Worm (Caenorhabditis elegans) whole organism, L2 larva: ENCODE results near the gene T25B9.6.

Source experiments
- C34F6.9 ChIP-seq: fragments of 150-350 bp; optimal IDR thresholded peaks from 2 replicates; lab custom pipeline; 2014; ENCODE audit warnings: missing biosample characterization, missing genetic modification characterization
- R02D3.7 ChIP-seq: fragments of 150-350 bp; optimal IDR thresholded peaks from 2 replicates; lab custom pipeline; 2014; ENCODE audit warnings: missing biosample characterization, missing genetic modification characterization
- Y55F3AM.14 ChIP-seq: fragments of 200-800 bp; sonication (Bioruptor generic); optimal IDR thresholded peaks from 2 replicates; lab custom pipeline; 2018; ENCODE audit warnings: mild to moderate bottlenecking, missing genetic modification characterization, missing compliant biosample characterization
- ZK546.5 ChIP-seq: sonication (generic microtip); optimal IDR thresholded peaks from 2 replicates; lab custom pipeline; 2017; ENCODE audit warnings: missing biosample characterization, missing genetic modification characterization
- alr-1 ChIP-seq: fragments of 150-350 bp; optimal IDR thresholded peaks from 2 replicates; lab custom pipeline; 2014; ENCODE audit warnings: missing biosample characterization, missing genetic modification characterization
- aly-2 ChIP-seq: fragments of 150-350 bp; optimal IDR thresholded peaks from 2 replicates; lab custom pipeline; 2014; ENCODE audit warnings: missing biosample characterization, missing genetic modification characterization
- ama-1 ChIP-seq: fragments of 150-350 bp; optimal IDR thresholded peaks from 2 replicates; lab custom pipeline; 2018; ENCODE audit warnings: inconsistent platforms
- blmp-1 ChIP-seq: sonication (generic microtip); optimal IDR thresholded peaks from 2 replicates; lab custom pipeline; 2017; ENCODE audit warnings: missing genetic modification characterization, mild to moderate bottlenecking, missing compliant biosample characterization, antibody characterized with exemption, moderate library complexity; ENCODE audit not compliant: insufficient read depth
- ceh-16 ChIP-seq: fragments of 150-350 bp; optimal IDR thresholded peaks from 2 replicates; lab custom pipeline; 2014; ENCODE audit warnings: missing biosample characterization, missing genetic modification characterization
- ceh-82 ChIP-seq: fragments of 150-350 bp; optimal IDR thresholded peaks from 2 replicates; lab custom pipeline; 2014; ENCODE audit warnings: missing biosample characterization, missing genetic modification characterization
- crh-2 ChIP-seq: sonication (generic microtip); optimal IDR thresholded peaks from 2 replicates; lab custom pipeline; 2017; ENCODE audit warnings: missing biosample characterization, missing genetic modification characterization
- dmd-4 ChIP-seq: sonication (generic microtip); optimal IDR thresholded peaks from 2 replicates; lab custom pipeline; 2017; ENCODE audit warnings: missing biosample characterization, missing genetic modification characterization
- egl-27 ChIP-seq: sonication (generic microtip); optimal IDR thresholded peaks from 3 replicates; lab custom pipeline; 2017; ENCODE audit warnings: missing biosample characterization, missing genetic modification reagents, missing genetic modification characterization
- elt-1 ChIP-seq: fragments of 150-350 bp; optimal IDR thresholded peaks from 2 replicates; lab custom pipeline; 2014; ENCODE audit warnings: missing biosample characterization, missing genetic modification characterization
- elt-3 ChIP-seq: sonication (generic microtip); optimal IDR thresholded peaks from 2 replicates; lab custom pipeline; 2017; ENCODE audit warnings: missing biosample characterization, missing genetic modification characterization
- fos-1 ChIP-seq: fragments of 150-350 bp; optimal IDR thresholded peaks from 2 replicates; lab custom pipeline; 2014; ENCODE audit warnings: missing biosample characterization, missing genetic modification characterization
- gmeb-1 ChIP-seq: fragments of 150-350 bp; optimal IDR thresholded peaks from 2 replicates; lab custom pipeline; 2014; ENCODE audit warnings: missing biosample characterization, missing genetic modification characterization
- lin-11 ChIP-seq: fragments of 150-350 bp; sonication (generic microtip); optimal IDR thresholded peaks from 2 replicates; lab custom pipeline; 2014; ENCODE audit warnings: missing biosample characterization, missing genetic modification characterization, inconsistent platforms, mixed read lengths
- lin-13 ChIP-seq: fragments of 150-350 bp; optimal IDR thresholded peaks from 2 replicates; lab custom pipeline; 2014; ENCODE audit warnings: missing biosample characterization, missing genetic modification reagents, missing genetic modification characterization
- lin-39 ChIP-seq: fragments of 150-350 bp; optimal IDR thresholded peaks from 2 replicates; lab custom pipeline; 2014; ENCODE audit warnings: missing biosample characterization, missing genetic modification reagents, missing genetic modification characterization
- lsy-2 ChIP-seq, 2 experiments: fragments of 150-350 bp in 1 of 2; sonication (generic microtip) in 1 of 2; optimal IDR thresholded peaks; 2 replicates each; lab custom pipeline; 2014 to 2017; ENCODE audit warnings: missing biosample characterization in 2 of 2, missing genetic modification characterization in 2 of 2
- mab-5 ChIP-seq: fragments of 150-350 bp; optimal IDR thresholded peaks from 2 replicates; lab custom pipeline; 2014; ENCODE audit warnings: missing biosample characterization, missing genetic modification characterization
- mbf-1 ChIP-seq: sonication (generic microtip); optimal IDR thresholded peaks from 2 replicates; lab custom pipeline; 2017; ENCODE audit warnings: missing biosample characterization, missing genetic modification characterization
- mdl-1 ChIP-seq, 2 experiments: fragments of 150-350 bp in 1 of 2; sonication (generic microtip) in 1 of 2; optimal IDR thresholded peaks; 2 replicates each; lab custom pipeline; 2017; ENCODE audit warnings: missing biosample characterization in 2 of 2, missing genetic modification characterization in 2 of 2
- nhr-10 ChIP-seq: sonication (generic microtip); optimal IDR thresholded peaks from 2 replicates; lab custom pipeline; 2017; ENCODE audit warnings: missing biosample characterization, missing genetic modification characterization
- nhr-11 ChIP-seq: fragments of 150-350 bp; optimal IDR thresholded peaks from 2 replicates; lab custom pipeline; 2014; ENCODE audit warnings: missing biosample characterization, missing genetic modification characterization
- nhr-12 ChIP-seq: fragments of 150-350 bp; optimal IDR thresholded peaks from 2 replicates; lab custom pipeline; 2014; ENCODE audit warnings: missing biosample characterization, missing genetic modification characterization
- nhr-129 ChIP-seq: fragments of 150-350 bp; optimal IDR thresholded peaks from 2 replicates; lab custom pipeline; 2014; ENCODE audit warnings: missing biosample characterization, missing genetic modification characterization
- nhr-21 ChIP-seq: fragments of 150-350 bp; optimal IDR thresholded peaks from 2 replicates; lab custom pipeline; 2014; ENCODE audit warnings: missing biosample characterization, missing genetic modification characterization
- nhr-23 ChIP-seq: fragments of 150-350 bp; optimal IDR thresholded peaks from 2 replicates; lab custom pipeline; 2014; ENCODE audit warnings: missing biosample characterization, missing genetic modification reagents, missing genetic modification characterization
- nhr-237 ChIP-seq: fragments of 150-350 bp; optimal IDR thresholded peaks from 2 replicates; lab custom pipeline; 2014; ENCODE audit warnings: missing biosample characterization, missing genetic modification characterization
- nhr-25 ChIP-seq: fragments of 150-350 bp; sonication (generic microtip); optimal IDR thresholded peaks from 3 replicates; lab custom pipeline; 2014; ENCODE audit warnings: missing biosample characterization, missing genetic modification characterization
- nhr-6 ChIP-seq: fragments of 150-350 bp; optimal IDR thresholded peaks from 2 replicates; lab custom pipeline; 2014; ENCODE audit warnings: missing biosample characterization, missing genetic modification characterization
- nhr-77 ChIP-seq: fragments of 150-350 bp; optimal IDR thresholded peaks from 2 replicates; lab custom pipeline; 2014; ENCODE audit warnings: missing biosample characterization, missing genetic modification characterization
- peb-1 ChIP-seq: fragments of 150-350 bp; optimal IDR thresholded peaks from 2 replicates; lab custom pipeline; 2014; ENCODE audit warnings: missing biosample characterization, missing genetic modification characterization
- sem-4 ChIP-seq: fragments of 150-350 bp; optimal IDR thresholded peaks from 2 replicates; lab custom pipeline; 2014; ENCODE audit warnings: missing biosample characterization, missing genetic modification reagents, missing genetic modification characterization
- skn-1 ChIP-seq: sonication (generic microtip); optimal IDR thresholded peaks from 2 replicates; lab custom pipeline; 2017; ENCODE audit warnings: missing biosample characterization, missing genetic modification characterization
- sma-3 ChIP-seq: sonication (generic microtip); optimal IDR thresholded peaks from 2 replicates; lab custom pipeline; 2016; ENCODE audit warnings: missing genetic modification reagents, missing genetic modification characterization, missing compliant biosample characterization
- sma-9 ChIP-seq, 2 experiments: fragments of 150-350 bp in 1 of 2; sonication (generic microtip) in 1 of 2; optimal IDR thresholded peaks; 2 replicates each; lab custom pipeline; 2014 to 2016; ENCODE audit warnings: missing genetic modification characterization in 2 of 2, mild to moderate bottlenecking in 1 of 2, missing biosample characterization in 1 of 2, missing compliant biosample characterization in 1 of 2, missing genetic modification reagents in 1 of 2, moderate library complexity in 1 of 2
- snpc-4 ChIP-seq: fragments of 150-350 bp; optimal IDR thresholded peaks from 2 replicates; lab custom pipeline; 2014; ENCODE audit warnings: missing biosample characterization, missing genetic modification characterization
- unc-39 ChIP-seq: fragments of 150-350 bp; optimal IDR thresholded peaks from 2 replicates; lab custom pipeline; 2014; ENCODE audit warnings: missing biosample characterization, missing genetic modification characterization
- unc-55 ChIP-seq: fragments of 150-350 bp; sonication (generic microtip); optimal IDR thresholded peaks from 3 replicates; lab custom pipeline; 2014; ENCODE audit warnings: missing biosample characterization, missing genetic modification reagents, missing genetic modification characterization
- unc-62 ChIP-seq: fragments of 150-350 bp; optimal IDR thresholded peaks from 2 replicates; lab custom pipeline; 2014; ENCODE audit warnings: missing biosample characterization, missing genetic modification reagents, missing genetic modification characterization
- zag-1 ChIP-seq: fragments of 150-350 bp; optimal IDR thresholded peaks from 2 replicates; lab custom pipeline; 2014; ENCODE audit warnings: missing biosample characterization, missing genetic modification characterization
- ztf-1 ChIP-seq: fragments of 200-800 bp; sonication (Bioruptor generic); conservative IDR thresholded peaks from 2 replicates; pipeline ENCODE4 v1.3.6; 2022; ENCODE audit warnings: missing genetic modification characterization, missing compliant biosample characterization
- ztf-11 ChIP-seq: sonication (generic microtip); optimal IDR thresholded peaks from 2 replicates; lab custom pipeline; 2017; ENCODE audit warnings: missing biosample characterization, missing genetic modification characterization
- ztf-4 ChIP-seq: fragments of 150-350 bp; optimal IDR thresholded peaks from 2 replicates; lab custom pipeline; 2014; ENCODE audit warnings: missing biosample characterization, missing genetic modification characterization

Gene T25B9.6

ce11 chrIV:10757616-10758193 is at the start of gene T25B9.6, which contains the start of gene T25B9.4:
Gene T25B9.6 (plus strand): TSS chrIV:10758143.
Gene T25B9.4 (minus strand): TSS chrIV:10757716.
- TF ChIP-seq ztf-11 (tag; lab: Kevin White, UChicago) (no peak), nhr-237 (no peak), nhr-12 (tag; lab: Kevin White, UChicago) (no peak), skn-1 (no peak), elt-3 (tag; lab: Kevin White, UChicago) (no peak), mdl-1 (tag; optimal IDR thresholded peaks at IDR 0.05; lab: Kevin White, UChicago) (no peak), unc-55 (no peak), peb-1 (tag; lab: Kevin White, UChicago) (no peak)
- TF ChIP-seq, all 48 proteins: peak for 0

ce11 chrIV:10711729-10712128 is 46.2 kb upstream of the T25B9.6 start, which contains the start of gene glb-21:
Gene glb-21 (minus strand): TSS chrIV:10711794.
- TF ChIP-seq peb-1 (tag; lab: Kevin White, UChicago) (no peak), ceh-82 (no peak), mab-5 (tag; lab: Kevin White, UChicago) (no peak), nhr-11 (no peak), crh-2 (no peak), mbf-1 (no peak), ztf-1 (GFP tag; lab: Robert Waterston, UW) (no peak), nhr-25 (tag; lab: Kevin White, UChicago) (no peak), nhr-10 (tag; lab: Kevin White, UChicago) (no peak), skn-1 (no peak), lsy-2 (tag; optimal IDR thresholded peaks at IDR 0.05; lab: Kevin White, UChicago) (no peak), lin-39 (tag; lab: Kevin White, UChicago) (no peak)

ce11 chrIV:10714594-10714993 is 43.3 kb upstream of the T25B9.6 start:
- TF ChIP-seq crh-2 (no peak), ztf-11 (tag; lab: Kevin White, UChicago) (no peak), nhr-77 (tag; lab: Kevin White, UChicago) (no peak), ZK546.5 (no peak), fos-1 (peak; percentile 43), dmd-4 (tag; lab: Kevin White, UChicago) (no peak), lin-11 (tag; lab: Kevin White, UChicago) (no peak), ztf-4 (tag; lab: Kevin White, UChicago) (no peak), sem-4 (tag; lab: Kevin White, UChicago) (no peak), ztf-1 (GFP tag; lab: Robert Waterston, UW) (no peak), lin-39 (tag; lab: Kevin White, UChicago) (no peak), R02D3.7 (tag; lab: Kevin White, UChicago) (no peak), gmeb-1 (tag; lab: Kevin White, UChicago) (peak; percentile 21), nhr-11 (no peak), unc-39 (tag; lab: Kevin White, UChicago) (no peak), ama-1 (lab: Kevin White, UChicago) (no peak), nhr-10 (tag; lab: Kevin White, UChicago) (no peak), lsy-2 (tag; optimal IDR thresholded peaks at IDR 0.05; lab: Kevin White, UChicago) (no peak), unc-55 (no peak), ceh-82 (no peak), peb-1 (tag; lab: Kevin White, UChicago) (no peak), sma-9 (GFP tag; optimal IDR thresholded peaks at IDR 0.05; lab: Kevin White, UChicago) (peak; percentile 46), sma-9 (tag; optimal IDR thresholded peaks at IDR 0.05; lab: Kevin White, UChicago) (no peak), unc-62 (no peak), mdl-1 (tag; optimal IDR thresholded peaks at IDR 0.05; lab: Kevin White, UChicago) (no peak), mbf-1 (no peak), nhr-129 (peak; percentile 60), sma-3 (GFP tag; lab: Kevin White, UChicago) (peak; percentile 8), snpc-4 (tag; lab: Kevin White, UChicago) (no peak), aly-2 (no peak), ceh-16 (no peak), alr-1 (no peak), nhr-6 (tag; lab: Kevin White, UChicago) (no peak), C34F6.9 (tag; lab: Kevin White, UChicago) (peak; percentile 13), elt-1 (no peak), nhr-21 (tag; lab: Kevin White, UChicago) (no peak), Y55F3AM.14 (GFP tag; lab: Kevin White, UChicago) (no peak), zag-1 (tag; lab: Kevin White, UChicago) (no peak), egl-27 (tag; lab: Kevin White, UChicago) (peak; percentile 21), nhr-25 (tag; lab: Kevin White, UChicago) (peak; percentile 6), mab-5 (tag; lab: Kevin White, UChicago) (no peak), elt-3 (tag; lab: Kevin White, UChicago) (no peak), nhr-23 (tag; lab: Kevin White, UChicago) (no peak), nhr-237 (no peak), nhr-12 (tag; lab: Kevin White, UChicago) (no peak), lin-13 (no peak), skn-1 (no peak), blmp-1 (tag; lab: Kevin White, UChicago) (no peak)
